Worm (Caenorhabditis elegans) whole organism, midembryonic: ENCODE measurements around the gene sel-8.

ENCODE experiments used
- T22C8.4 ChIP-seq: fragments of 200-800 bp; sonication (Bioruptor generic); IDR thresholded peaks from 2 replicates; pipeline ENCODE4 v1.3.6; 2022; ENCODE audit warnings: missing genetic modification characterization, missing compliant biosample characterization
- flt-1 ChIP-seq: fragments of 200-800 bp; sonication (Bioruptor generic); IDR thresholded peaks from 2 replicates; pipeline ENCODE4 v1.3.6; 2022; ENCODE audit warnings: missing genetic modification characterization, missing compliant biosample characterization
- med-1 ChIP-seq: sonication (generic microtip); optimal IDR thresholded peaks from 2 replicates; lab custom pipeline; 2017; ENCODE audit warnings: missing genetic modification characterization, mild to moderate bottlenecking, missing compliant biosample characterization, antibody characterized with exemption, missing genetic modification reagents; ENCODE audit not compliant: insufficient read depth
- ztf-29 ChIP-seq: fragments of 200-800 bp; sonication (Bioruptor generic); IDR thresholded peaks from 2 replicates; pipeline ENCODE4 v1.3.6; 2022; ENCODE audit warnings: missing genetic modification reagents, missing genetic modification characterization, missing compliant biosample characterization

- TF ChIP-seq T22C8.4 (GFP tag; lab: Robert Waterston, UW) (no peak), ztf-29 (no peak), flt-1 (GFP tag; lab: Robert Waterston, UW) (no peak), med-1 (no peak)
Measured at ce11 chrIII:3594681-3595080, 32.3 kb downstream of the sel-8 start.
